Worm (Caenorhabditis elegans): ENCODE data around the gene gcn-1.

DNA sequence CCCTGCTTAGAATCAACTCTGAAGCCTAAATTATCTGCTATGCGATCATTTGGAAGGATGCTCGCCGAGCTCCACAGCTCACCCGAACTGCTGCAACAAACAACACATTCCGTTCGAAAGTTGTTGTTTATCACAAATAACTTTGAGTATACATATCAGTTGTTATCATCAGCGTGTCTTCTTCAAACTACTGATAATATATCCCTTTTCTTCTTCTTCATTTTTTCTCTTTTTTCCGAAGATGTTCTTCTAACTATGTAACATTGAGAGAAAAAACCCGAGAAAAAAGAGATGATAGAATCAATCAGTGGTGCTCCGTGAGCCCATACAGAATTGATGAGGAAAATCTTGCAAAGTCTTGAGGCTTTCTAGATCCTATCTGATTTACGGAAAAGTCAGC is 18.8 kb downstream of the gcn-1 start:
- no peak for TF ChIP-seq lin-39 (tag; optimal IDR thresholded peaks at IDR 0.05)
- no peak for TF ChIP-seq ama-1 (optimal IDR thresholded peaks at IDR 0.05)
- no peak for TF ChIP-seq unc-130 (tag; optimal IDR thresholded peaks at IDR 0.05)
- TF ChIP-seq nhr-11 (tag; optimal IDR thresholded peaks at IDR 0.05) = no peak
- TF ChIP-seq ces-1 (GFP tag; optimal IDR thresholded peaks at IDR 0.05) = no peak
